Worm (Caenorhabditis elegans) whole organism, dauer: ENCODE measurements around the gene C10E2.2.

Experiments
- unc-62 ChIP-seq: sonication (generic microtip); optimal IDR thresholded peaks from 2 replicates; lab custom pipeline; 2017; ENCODE audit warnings: missing biosample characterization, missing genetic modification reagents, missing genetic modification characterization

Gene C10E2.2

DNA sequence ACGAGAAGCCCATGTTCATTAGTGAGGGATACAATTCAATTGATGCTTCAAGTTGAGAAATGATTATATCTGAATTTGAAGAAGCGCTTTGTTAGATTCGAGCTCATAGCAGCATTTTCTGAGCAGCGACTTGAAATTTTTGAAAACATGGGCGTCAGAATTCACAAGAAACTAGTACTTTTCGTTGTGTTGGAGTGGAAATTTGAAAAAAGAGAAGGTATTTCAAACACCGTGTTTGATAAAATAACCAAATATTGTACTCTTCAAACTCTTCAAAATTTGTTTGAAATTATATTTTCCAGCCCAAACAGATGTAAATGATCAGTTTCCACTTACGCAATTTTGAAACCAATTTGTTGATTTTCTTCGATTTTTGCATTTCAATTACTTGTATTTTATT lies at the start of gene C10E2.2:
Gene C10E2.2 (plus strand): TSS at position 301 of the 400 bp plus-strand sequence.
- no peak for TF ChIP-seq unc-62

DNA sequence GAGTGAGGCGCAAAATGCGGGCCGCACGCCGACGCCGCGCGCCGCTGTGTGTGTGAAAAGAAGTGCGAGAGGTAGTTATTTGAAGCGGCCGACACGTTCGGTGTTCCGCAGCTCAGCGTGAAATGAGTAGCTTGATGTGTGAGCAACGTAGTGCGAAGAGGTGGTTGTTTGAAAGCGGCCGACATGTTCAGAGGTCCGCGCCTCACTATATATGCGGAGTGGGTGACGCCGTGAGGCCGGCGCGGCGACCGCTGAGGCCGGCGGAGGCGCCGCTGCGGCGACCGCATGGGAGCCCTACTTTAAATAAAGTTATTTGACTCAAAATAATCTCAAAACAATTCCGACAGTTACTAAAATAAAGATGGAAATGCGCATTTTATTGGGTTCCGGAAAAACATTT lies 48.2 kb upstream of the C10E2.2 start:
- TF ChIP-seq unc-62, result no peak

DNA sequence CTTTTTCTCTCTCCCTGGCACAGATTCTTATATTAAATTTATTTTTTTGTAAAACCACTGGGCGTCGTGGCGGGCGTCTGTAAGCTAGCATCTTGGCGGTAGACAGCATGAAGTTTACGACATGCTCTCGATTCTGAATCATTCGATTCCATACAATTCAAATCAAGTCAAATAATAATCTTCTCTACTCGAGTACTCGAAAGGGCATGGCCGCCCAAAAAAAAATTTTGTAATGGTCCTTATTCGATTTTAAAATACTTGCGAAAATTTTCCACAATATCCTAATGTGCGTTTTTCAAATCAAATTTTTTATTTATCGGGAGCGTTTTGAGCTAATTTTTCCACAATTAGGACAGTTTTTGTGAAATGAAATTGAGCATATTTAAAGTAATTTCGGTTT lies 47.0 kb upstream of the C10E2.2 start:
- TF ChIP-seq unc-62, result no peak

DNA sequence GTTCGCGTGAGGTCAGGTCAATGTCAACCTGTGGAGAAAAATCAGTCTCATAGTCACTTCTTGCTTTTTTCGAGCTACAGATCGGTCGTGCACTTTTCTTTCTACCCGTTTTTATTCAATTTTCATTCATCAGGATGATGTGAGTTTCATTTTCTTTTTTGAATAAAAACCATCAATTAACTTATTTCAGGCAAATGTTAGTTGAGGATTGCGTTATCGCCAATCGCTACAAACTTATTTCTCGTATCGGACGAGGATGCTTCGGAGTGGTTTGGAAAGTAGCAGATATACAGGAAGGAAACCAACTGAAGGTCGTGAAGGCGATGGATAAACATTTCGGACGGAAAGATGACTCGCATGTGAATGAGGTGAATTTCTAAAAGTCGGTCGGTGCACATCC lies 42.8 kb upstream of the C10E2.2 start, which contains the start of gene F22H10.1:
Gene F22H10.1 (plus strand): TSS at position 211 of the 400 bp plus-strand sequence.
- no peak for TF ChIP-seq unc-62

DNA sequence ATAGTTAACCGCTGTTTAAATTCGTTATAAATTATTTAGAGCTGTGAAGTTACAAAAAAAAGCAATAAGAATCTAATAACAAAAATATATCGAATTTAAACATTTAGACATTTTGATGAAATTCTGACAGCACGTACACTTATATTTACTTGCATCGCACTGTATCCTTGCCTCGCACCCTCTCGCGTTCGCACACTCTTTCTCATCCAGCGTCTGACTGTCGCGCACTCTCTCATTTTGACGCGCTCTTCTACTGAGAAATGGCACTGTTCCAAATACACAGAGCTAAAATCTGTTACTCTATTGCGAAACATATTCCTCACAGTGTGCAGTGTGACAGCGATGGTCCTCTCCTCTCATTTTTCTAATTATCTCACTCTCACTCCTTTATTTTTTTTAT lies 41.0 kb upstream of the C10E2.2 start:
- TF ChIP-seq unc-62, result no peak

DNA sequence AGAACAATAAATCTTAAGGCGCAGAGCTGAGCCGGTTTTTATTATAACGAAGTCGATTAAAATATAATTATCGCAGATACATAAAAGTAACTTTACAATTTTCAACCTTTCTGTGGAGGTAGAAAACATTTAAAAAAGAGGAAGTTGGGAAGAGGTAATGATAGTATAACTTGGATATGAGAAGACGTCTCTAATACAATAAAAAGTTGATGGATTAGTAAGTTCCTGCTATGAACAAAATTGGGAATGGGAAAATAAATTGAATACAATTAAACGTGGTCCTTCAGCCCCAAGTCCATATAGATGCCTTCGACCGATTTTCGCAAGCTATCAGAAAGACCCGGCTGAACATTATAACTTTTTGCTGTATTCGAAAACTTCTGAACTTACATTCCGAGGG lies 39.4 kb upstream of the C10E2.2 start:
- no peak for TF ChIP-seq unc-62

DNA sequence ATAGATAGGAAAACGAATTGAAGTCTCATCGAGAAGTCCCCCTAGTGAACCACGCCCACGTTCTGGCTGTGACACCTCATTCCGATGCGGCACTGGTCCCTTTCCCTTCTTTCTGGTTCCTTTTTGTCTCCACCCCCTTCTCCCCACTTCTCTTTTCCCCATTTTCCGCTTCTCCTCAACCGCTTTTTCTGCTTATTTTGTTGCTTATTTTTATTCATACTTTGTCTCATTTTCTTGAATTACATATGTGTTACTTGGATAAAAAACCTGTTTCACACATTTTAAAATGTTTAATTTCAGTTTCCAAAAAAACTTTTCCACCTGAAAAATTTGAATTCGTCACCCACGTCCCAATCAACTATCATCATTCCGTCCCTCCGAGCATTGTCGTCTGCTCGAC lies 33.7 kb upstream of the C10E2.2 start, which contains the start of gene lgc-53:
Gene lgc-53 (plus strand): TSS at position 301 of the 400 bp plus-strand sequence.
- TF ChIP-seq unc-62, result no peak

DNA sequence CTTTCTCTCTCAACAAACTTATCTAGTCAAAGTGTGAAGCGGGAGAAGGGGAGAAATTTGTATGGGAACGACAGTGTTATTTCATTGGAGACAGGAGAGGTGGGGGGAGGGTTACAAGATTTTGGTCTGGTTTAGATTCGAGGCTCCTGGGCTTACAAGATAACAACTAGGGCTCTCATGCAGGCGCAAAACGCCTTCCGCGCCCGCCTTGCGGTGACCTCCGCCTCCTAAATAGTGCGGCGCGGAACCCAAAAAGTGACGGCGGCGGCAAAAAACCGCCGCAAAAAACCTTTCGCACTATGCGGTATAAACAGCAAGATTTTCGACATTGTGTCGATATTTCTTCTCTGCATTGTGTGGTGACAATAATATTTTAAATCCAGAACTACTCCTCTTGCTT lies 29.1 kb upstream of the C10E2.2 start:
- TF ChIP-seq unc-62, result no peak

DNA sequence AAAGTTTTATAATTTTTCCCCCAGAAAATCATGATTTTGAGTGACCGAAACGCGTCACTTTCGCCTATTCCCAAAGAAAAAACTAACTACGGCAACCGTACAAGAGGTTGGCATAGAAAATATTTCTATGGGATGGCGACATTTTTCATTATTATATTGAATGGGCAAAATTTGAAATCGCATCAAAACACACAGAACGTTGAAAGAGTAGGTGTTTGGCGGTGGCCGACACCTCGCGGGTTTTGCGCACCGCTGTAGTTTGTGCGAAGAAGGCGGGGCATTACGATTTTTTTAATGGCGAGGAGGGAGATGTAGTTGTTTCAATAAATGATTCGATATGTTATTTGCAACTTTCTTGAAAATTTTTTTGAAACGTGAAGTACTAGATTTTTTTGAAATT lies 23.1 kb upstream of the C10E2.2 start:
- TF ChIP-seq unc-62, result no peak

DNA sequence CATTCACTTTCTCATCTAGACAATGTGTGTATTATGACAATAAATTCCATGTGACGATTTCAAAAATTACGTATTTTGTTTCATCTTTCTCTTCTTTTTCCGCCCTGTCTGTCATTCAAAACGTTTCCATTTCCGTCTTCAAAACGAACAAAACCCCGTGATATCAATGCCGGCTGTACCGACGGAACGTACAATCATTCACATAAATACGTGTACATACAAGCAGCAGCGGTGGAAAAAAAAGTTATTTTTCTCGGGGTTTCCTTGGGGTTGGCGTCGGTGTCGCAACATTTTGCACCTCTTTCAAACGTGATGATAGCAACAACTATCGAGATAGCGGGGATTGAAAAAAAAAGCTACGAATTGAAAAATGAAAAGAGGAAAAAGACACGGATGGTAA lies 20.1 kb upstream of the C10E2.2 start:
- no peak for TF ChIP-seq unc-62

DNA sequence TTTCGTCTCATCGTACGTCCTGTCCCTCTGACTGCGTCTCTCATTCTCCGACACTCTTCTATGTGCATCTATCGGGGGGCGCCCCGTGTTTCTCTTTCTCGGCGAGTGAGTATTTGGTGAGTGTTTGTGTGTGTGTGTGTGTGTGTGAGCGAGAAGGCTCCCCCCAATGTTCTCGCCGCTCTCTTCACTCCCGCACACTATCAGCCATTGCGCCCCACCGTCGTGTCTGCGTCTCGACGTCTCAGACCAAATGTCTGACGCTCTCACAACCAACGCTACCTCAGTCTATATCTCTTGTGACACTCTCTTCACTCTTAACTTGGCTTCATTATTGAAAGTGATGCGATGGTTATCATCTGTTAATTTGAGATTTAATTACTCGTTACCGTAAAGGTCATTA lies 18.2 kb upstream of the C10E2.2 start:
- TF ChIP-seq unc-62, result no peak

DNA sequence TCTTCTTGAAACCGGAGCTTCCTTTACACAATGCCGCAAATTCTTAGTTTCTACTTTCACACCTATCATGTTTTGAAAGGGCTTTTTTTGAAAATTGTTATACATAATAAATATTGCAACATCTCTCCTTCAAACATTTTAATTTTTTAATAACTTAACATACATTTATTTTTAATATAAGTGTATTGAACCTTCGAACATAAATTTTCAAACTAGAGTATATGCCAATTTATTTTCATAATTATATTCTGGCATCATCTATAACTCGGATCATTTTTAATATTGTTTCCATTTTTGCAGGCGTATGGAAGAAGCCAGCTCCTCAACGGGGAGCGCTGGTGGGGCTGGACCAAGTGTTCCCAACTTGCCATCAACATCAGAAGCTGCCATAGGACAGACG lies 15.8 kb upstream of the C10E2.2 start, which contains the start of gene hda-4:
Gene hda-4 (plus strand): TSS at position 301 of the 400 bp plus-strand sequence.
- TF ChIP-seq unc-62, result no peak

DNA sequence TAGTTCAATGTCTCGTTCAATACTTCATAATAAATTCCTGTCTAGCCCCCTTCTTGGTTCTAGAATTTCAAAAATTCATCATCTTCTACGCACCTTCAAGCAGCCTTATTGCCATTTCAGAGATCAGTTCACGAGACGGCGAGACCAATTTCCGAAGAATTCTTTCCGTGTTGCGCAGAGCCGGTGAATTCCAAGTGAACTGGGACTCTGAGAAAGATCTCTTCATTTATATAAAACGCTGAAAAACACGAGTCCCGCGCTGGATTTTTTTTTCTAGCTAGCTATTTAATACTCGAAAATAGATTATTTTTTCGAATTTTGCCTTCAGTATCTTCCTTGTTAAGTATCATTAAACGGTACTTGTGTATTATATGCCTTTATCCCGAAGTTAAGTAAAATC lies 13.9 kb upstream of the C10E2.2 start:
- no peak for TF ChIP-seq unc-62

DNA sequence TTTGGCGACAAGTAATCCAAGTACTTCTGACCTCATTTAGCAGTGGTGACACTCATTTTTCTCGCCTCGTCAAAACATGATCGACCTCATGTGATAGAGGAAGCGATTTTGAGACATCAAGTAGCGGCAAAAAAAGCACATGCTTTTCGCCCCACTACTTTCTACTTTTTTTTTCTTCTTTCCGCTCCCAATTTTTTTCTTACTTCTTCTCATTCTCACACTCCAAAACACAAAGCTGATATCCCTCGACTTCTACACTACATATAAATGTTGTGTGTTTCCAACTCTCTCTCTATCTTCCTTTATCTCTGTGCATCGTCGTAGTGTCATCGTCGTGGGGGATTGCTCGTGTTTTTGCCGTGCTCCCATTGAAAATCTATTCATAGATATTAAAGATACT lies 12.8 kb upstream of the C10E2.2 start:
- no peak for TF ChIP-seq unc-62

DNA sequence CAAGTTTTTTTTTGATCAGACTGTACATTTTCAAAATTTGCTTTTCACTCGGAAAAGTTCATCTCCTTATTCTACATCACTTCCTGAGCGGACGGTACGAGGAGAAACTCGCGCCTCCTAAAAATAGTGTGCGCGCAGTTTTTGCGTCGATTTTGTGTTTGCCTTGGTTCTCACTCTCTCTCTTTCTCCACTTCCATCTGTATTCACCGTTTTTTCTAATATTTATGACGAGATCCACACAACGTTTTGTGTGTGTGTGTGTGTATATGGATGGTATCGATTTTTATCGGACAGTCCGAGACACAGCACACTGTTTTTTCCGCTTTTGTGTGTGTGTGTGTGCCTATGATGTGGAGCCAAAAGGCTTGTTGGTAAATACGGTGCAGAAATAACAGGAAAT lies 11.6 kb upstream of the C10E2.2 start:
- no peak for TF ChIP-seq unc-62

DNA sequence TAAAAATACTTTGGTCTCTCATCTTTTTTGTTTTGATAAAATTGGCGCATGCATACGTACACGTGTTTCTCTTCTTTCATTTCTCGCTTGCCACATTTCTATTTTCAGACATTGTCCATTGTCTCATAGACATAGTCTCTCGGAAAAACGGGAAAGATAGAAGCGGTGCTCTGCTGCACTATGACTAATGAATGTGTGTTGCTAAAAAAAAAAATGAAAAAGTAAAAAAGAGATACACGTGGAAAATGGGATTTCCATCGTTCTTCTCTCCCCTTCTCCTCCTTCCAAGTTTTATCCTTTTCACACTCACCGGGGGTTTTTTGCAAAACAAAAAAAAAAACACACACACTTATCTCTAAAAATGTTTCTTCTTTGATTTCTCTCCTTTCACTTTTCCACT lies 10.1 kb upstream of the C10E2.2 start:
- TF ChIP-seq unc-62, result no peak

DNA sequence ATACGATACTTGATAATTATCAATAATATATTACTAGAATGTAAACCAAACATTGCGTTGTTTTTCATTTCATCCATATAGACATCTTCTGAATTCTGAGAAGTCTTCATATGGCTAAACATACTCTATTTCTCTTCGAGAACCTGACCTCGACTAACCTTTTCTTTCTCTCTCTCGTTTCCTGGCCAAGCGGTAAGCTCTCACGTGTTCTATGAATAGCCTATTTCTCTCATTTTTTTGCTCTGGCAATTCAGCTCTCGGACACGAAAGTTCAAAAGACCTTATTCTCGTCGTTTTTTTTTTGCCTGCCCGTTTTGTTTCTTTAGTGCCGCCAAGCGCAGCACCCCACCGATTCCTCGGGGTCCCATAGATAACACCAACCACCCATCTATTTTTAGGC lies 7.6 kb upstream of the C10E2.2 start:
- no peak for TF ChIP-seq unc-62

DNA sequence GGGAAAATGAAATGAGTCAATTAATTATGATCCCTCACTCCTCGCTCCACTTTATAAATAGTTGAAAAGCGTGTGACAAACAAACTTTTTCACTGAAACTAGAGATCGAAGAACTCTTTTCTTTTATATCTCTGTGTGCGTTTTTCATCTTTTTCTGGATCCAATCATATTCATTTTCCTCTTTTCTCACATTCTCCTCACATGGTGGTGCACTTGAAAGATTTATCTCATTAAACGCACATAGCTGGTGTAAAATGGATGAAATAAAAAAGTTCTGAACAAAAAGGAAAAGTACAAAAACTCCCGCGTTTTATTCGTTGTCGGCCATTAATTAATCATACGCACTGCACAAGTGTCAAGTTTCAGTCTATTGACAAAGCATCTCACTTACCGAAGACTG lies 7.2 kb downstream of the C10E2.2 start:
- TF ChIP-seq unc-62, result no peak

DNA sequence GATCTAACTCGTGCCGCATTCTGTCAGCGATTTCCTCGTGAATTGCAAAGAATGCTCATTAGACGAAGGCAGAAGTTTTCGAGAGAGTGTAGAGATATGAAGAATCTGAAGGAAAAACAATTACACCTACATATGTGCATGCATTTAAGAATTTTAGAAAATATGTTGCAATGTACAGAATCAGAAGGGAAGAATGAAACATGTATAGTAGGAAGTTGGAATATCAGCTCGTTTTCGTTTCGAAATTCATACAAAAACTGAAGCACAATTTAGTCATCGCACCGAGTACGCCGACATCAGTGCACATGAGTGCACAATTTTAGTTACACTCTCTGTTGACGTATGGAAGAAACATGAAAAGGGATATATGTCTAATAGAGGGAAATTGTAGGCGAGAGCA lies 9.4 kb downstream of the C10E2.2 start, which contains the start of gene C10E2.5:
Gene C10E2.5 (minus strand): TSS at position 101 of the 400 bp plus-strand sequence.
- TF ChIP-seq unc-62, result no peak
